Worm (Caenorhabditis elegans): ENCODE data around the gene npl-4.1.

- no peak for TF ChIP-seq him-1 (tag; optimal IDR thresholded peaks at IDR 0.05)
- TF ChIP-seq W03F9.2 (tag; optimal IDR thresholded peaks at IDR 0.05): no peak
- TF ChIP-seq dao-5 (tag; optimal IDR thresholded peaks at IDR 0.05): no peak
These were observed 17.1 kb downstream of the npl-4.1 start, which contains the start of gene ddl-1 for ce11 chrII:5648272-5648671.

All from whole organism, L4/young adult.